Worm (Caenorhabditis elegans) whole organism, L3 larva: ENCODE results near the gene F33E11.2.

Experiments used
- ceh-16 ChIP-seq: sonication (generic microtip); optimal IDR thresholded peaks from 2 replicates; lab custom pipeline; 2017; ENCODE audit warnings: missing biosample characterization, missing genetic modification characterization
- nhr-237 ChIP-seq: fragments of 150-350 bp; optimal IDR thresholded peaks from 2 replicates; lab custom pipeline; 2014; ENCODE audit warnings: missing biosample characterization, missing genetic modification characterization
- nhr-76 ChIP-seq: fragments of 150-350 bp; sonication (generic microtip); optimal IDR thresholded peaks from 5 replicates; lab custom pipeline; 2014; ENCODE audit warnings: missing biosample characterization, missing genetic modification characterization
- pha-4 ChIP-seq: fragments of 150-350 bp; optimal IDR thresholded peaks from 2 replicates; lab custom pipeline; 2014; ENCODE audit warnings: missing biosample characterization, missing genetic modification reagents, missing genetic modification characterization
- snpc-4 ChIP-seq: fragments of 150-350 bp; optimal IDR thresholded peaks from 2 replicates; lab custom pipeline; 2014; ENCODE audit warnings: missing biosample characterization, missing genetic modification characterization

DNA sequence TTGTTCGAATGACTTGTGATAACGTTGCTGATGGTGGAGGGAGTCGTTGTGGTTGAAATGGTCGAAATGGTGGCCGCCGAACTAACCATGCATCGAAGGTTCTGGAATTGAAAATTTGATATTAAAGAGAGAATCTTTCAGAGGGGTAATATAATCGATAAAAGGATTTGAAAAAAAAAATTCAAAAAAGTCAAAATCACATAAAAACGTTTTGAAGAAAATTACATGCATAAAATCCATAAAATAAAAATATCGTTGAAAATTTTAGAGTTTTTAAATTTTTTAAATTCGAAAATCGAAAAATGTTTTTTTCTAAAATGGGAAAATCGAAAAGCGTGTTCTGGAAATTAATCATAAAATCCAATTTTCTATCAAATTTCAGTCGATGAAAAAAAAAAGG is 16.1 kb upstream of the F33E11.2 start, which contains the start of gene npr-5:
- TF ChIP-seq nhr-237 (tag; lab: Kevin White, UChicago) (no peak), pha-4 (tag; lab: Kevin White, UChicago) (no peak), ceh-16 (tag; lab: Kevin White, UChicago) (no peak), nhr-76 (tag; lab: Kevin White, UChicago) (no peak), snpc-4 (tag; lab: Kevin White, UChicago) (no peak)
